Worm (Caenorhabditis elegans): ENCODE results near the gene ZK688.7.

ce11 chrIII:7924821-7925220, 13.4 kb upstream of the ZK688.7 start, which contains the start of gene tag-250:
- no peak for TF ChIP-seq nhr-19 (GFP tag; conservative IDR thresholded peaks at IDR 0.05)
- no peak for TF ChIP-seq unc-62 (GFP tag; optimal IDR thresholded peaks at IDR 0.05)
- no peak for TF ChIP-seq aha-1 (tag; optimal IDR thresholded peaks at IDR 0.05)
- no peak for TF ChIP-seq pqm-1 (tag; optimal IDR thresholded peaks at IDR 0.05)
